Fruit fly (Drosophila melanogaster) whole organism, adult: Measurements from ENCODE around the gene Rap1.

Experiments used
- CG11617 ChIP-seq: fragments of 200-800 bp; sonication (Bioruptor generic); optimal IDR thresholded peaks from 2 replicates; lab custom pipeline; 2017; ENCODE audit warnings: mild to moderate bottlenecking, missing biosample characterization, missing genetic modification reagents, missing genetic modification characterization
- CG12768 ChIP-seq: fragments of 200-800 bp; sonication (Bioruptor generic); optimal IDR thresholded peaks from 2 replicates; lab custom pipeline; 2017; ENCODE audit warnings: missing biosample characterization, missing genetic modification characterization, mild to moderate bottlenecking, moderate library complexity, missing genetic modification reagents
- CG1620 ChIP-seq: fragments of 200-800 bp; sonication (Bioruptor generic); optimal IDR thresholded peaks from 2 replicates; lab custom pipeline; 2016; ENCODE audit warnings: missing biosample characterization, missing genetic modification characterization
- CG5204 ChIP-seq: fragments of 200-800 bp; sonication (Bioruptor generic); optimal IDR thresholded peaks from 2 replicates; lab custom pipeline; 2016; ENCODE audit warnings: missing biosample characterization, missing genetic modification characterization
- CG7101 ChIP-seq: fragments of 200-800 bp; sonication (Bioruptor generic); optimal IDR thresholded peaks from 2 replicates; lab custom pipeline; 2018; ENCODE audit warnings: missing biosample characterization, mild to moderate bottlenecking, missing genetic modification characterization, moderate library complexity
- Clk ChIP-seq: fragments of 200-800 bp; sonication (Bioruptor generic); optimal IDR thresholded peaks from 2 replicates; lab custom pipeline; 2017; ENCODE audit warnings: missing biosample characterization, missing genetic modification characterization
- Mnt ChIP-seq: fragments of 200-800 bp; sonication (Bioruptor generic); optimal IDR thresholded peaks from 2 replicates; lab custom pipeline; 2016; ENCODE audit warnings: missing biosample characterization, mild to moderate bottlenecking, missing genetic modification characterization
- bab1 ChIP-seq: fragments of 200-800 bp; sonication (Bioruptor generic); optimal IDR thresholded peaks from 3 replicates; lab custom pipeline; 2019; ENCODE audit warnings: missing biosample characterization, mild to moderate bottlenecking, missing genetic modification characterization, moderate library complexity
- cnc ChIP-seq, 2 experiments: fragments of >200 bp; optimal IDR thresholded peaks; 2 replicates each; lab custom pipeline; 2017
- kay ChIP-seq: fragments of 200-800 bp; sonication (Bioruptor generic); peaks from one replicate; lab custom pipeline; 2016; ENCODE audit warnings: missing biosample characterization, missing genetic modification characterization, borderline replicate concordance
- ovo ChIP-seq: fragments of 200-800 bp; sonication (Bioruptor generic); optimal IDR thresholded peaks from 2 replicates; lab custom pipeline; 2016; ENCODE audit warnings: missing biosample characterization, missing genetic modification characterization

DNA sequence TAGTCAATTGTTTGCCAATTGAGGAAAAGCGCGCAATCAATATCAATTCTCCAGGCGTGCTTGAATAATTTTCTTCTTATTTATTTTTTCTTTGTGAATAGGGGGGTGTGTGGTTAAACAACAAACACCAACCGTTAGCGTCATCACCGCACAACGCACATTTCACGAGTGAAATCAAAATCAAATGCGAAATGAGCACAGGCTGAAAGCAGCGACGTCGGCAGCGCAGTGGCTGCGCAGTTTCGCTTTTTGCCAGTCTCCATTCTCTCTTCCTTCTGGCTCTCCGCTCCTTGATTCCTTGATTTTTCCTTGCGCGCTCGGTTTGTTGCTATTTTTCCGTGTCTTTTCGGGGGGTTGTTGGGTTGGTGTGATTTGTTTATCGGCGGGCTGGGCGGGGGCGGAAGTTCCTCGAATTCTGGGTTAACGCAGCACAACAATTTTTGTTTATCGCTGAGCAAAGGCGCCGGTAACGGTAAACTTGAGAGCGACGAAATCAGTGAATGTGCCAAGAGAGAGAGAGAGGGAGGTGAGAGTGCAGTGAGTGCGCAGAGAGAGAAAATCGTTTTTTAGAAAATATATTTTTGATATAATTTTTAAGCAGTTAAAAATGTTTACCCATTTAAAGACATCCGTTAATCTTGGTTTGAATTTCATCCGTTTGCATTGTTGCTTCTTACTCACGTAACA, 21.0 kb upstream of the Rap1 start, which contains the start of gene CG13937:
- TF ChIP-seq Mnt (GFP tag; lab: Kevin White, UChicago): peak; percentile 12
- no peak for TF ChIP-seq CG5204
- no peak for TF ChIP-seq CG7101 (tag; lab: Kevin White, UChicago)
- no peak for TF ChIP-seq bab1 (GFP tag; lab: Kevin White, UChicago)
- TF ChIP-seq CG12768 (GFP tag; lab: Kevin White, UChicago): no peak
- TF ChIP-seq Clk: no peak
- no peak for TF ChIP-seq cnc (optimal IDR thresholded peaks at IDR 0.05; lab: Kevin White, UChicago)
- TF ChIP-seq CG11617: no peak
- no peak for TF ChIP-seq ovo (GFP tag; lab: Kevin White, UChicago)
- TF ChIP-seq kay (GFP tag; lab: Kevin White, UChicago): no peak
- no peak for TF ChIP-seq CG1620 (GFP tag; lab: Kevin White, UChicago)
